Fruit fly (Drosophila melanogaster): Measurements from ENCODE around the gene trus.

- TF ChIP-seq CG4496 (GFP tag; IDR thresholded peaks at IDR 0.05) (no peak), CG32121 (GFP tag; IDR thresholded peaks at IDR 0.05) (no peak), rn (GFP tag; IDR thresholded peaks at IDR 0.05) (no peak), Pif1B (GFP tag; optimal IDR thresholded peaks at IDR 0.05) (no peak), Ets98B (GFP tag; IDR thresholded peaks at IDR 0.05) (no peak), CG10348 (GFP tag; IDR thresholded peaks at IDR 0.05) (no peak), CG13204 (GFP tag; optimal IDR thresholded peaks at IDR 0.05) (no peak), CG8159 (tag; optimal IDR thresholded peaks at IDR 0.05) (no peak), CG9948 (tag; optimal IDR thresholded peaks at IDR 0.05) (no peak), CG8301 (tag; optimal IDR thresholded peaks at IDR 0.05) (no peak), D1 (tag; optimal IDR thresholded peaks at IDR 0.05) (no peak), EcR (GFP tag; optimal IDR thresholded peaks at IDR 0.05) (no peak), fd96Ca (GFP tag; IDR thresholded peaks at IDR 0.05) (no peak), gl (tag; optimal IDR thresholded peaks at IDR 0.05) (no peak)
Measured at dm6 chr3R:12435948-12436347, 20.4 kb upstream of the trus start, which contains the start of gene Desat2.

Measured in whole organism, pupa.